Fruit fly (Drosophila melanogaster): Measurements from ENCODE around the gene SNCF.

dm6 chr3L:13424068-13424467 lies 45.7 kb downstream of the SNCF start, which contains the start of gene CG33263:
- TF ChIP-seq CG2875 (GFP tag; optimal IDR thresholded peaks at IDR 0.05) (no peak), Ptx1 (GFP tag; IDR thresholded peaks at IDR 0.05) (no peak), nau (GFP tag; optimal IDR thresholded peaks at IDR 0.05) (no peak), CG15696 (tag; optimal IDR thresholded peaks at IDR 0.05) (no peak), CG2889 (GFP tag; IDR thresholded peaks at IDR 0.05) (no peak), nom (GFP tag; optimal IDR thresholded peaks at IDR 0.05) (no peak), CG12236 (GFP tag; optimal IDR thresholded peaks at IDR 0.05) (no peak), tap (tag; optimal IDR thresholded peaks at IDR 0.05) (no peak), abd-A (tag; optimal IDR thresholded peaks at IDR 0.05) (no peak), danr (GFP tag; IDR thresholded peaks at IDR 0.05) (no peak), Hr3 (GFP tag; optimal IDR thresholded peaks at IDR 0.05) (no peak), zen (tag; optimal IDR thresholded peaks at IDR 0.05) (no peak), CG6254 (GFP tag; optimal IDR thresholded peaks at IDR 0.05) (no peak), insv (GFP tag; optimal IDR thresholded peaks at IDR 0.05) (no peak)
